Worm (Caenorhabditis elegans) whole organism, L2 larva: ENCODE results near the gene nhr-262.

Source experiments
- aly-2 ChIP-seq: fragments of 150-350 bp; optimal IDR thresholded peaks from 2 replicates; lab custom pipeline; 2014; ENCODE audit warnings: missing biosample characterization, missing genetic modification characterization
- unc-62 ChIP-seq: fragments of 150-350 bp; optimal IDR thresholded peaks from 2 replicates; lab custom pipeline; 2014; ENCODE audit warnings: missing biosample characterization, missing genetic modification reagents, missing genetic modification characterization
- zag-1 ChIP-seq: fragments of 150-350 bp; optimal IDR thresholded peaks from 2 replicates; lab custom pipeline; 2014; ENCODE audit warnings: missing biosample characterization, missing genetic modification characterization

ce11 chrV:16874966-16875365 lies 29.7 kb upstream of the nhr-262 start, which contains the start of gene F49A5.10:
- TF ChIP-seq unc-62 (GFP tag; lab: Kevin White, UChicago) (no peak), zag-1 (tag; lab: Kevin White, UChicago) (no peak), aly-2 (tag; lab: Kevin White, UChicago) (no peak)
